Fruit fly (Drosophila melanogaster): ENCODE data around the gene CG33325.

dm6 chr3R:8726632-8727031 lies 46.8 kb upstream of the CG33325 start, which contains the start of gene CG8159:
- TF ChIP-seq Sin3A (optimal IDR thresholded peaks at IDR 0.05): no peak
- no peak for TF ChIP-seq h (optimal IDR thresholded peaks at IDR 0.05)
- no peak for TF ChIP-seq insv (optimal IDR thresholded peaks at IDR 0.05)
